Worm (Caenorhabditis elegans) whole organism, L3 larva: Measurements from ENCODE around the gene dmd-5.

Experiments
- ceh-16 ChIP-seq: sonication (generic microtip); optimal IDR thresholded peaks from 2 replicates; lab custom pipeline; 2017; ENCODE audit warnings: missing biosample characterization, missing genetic modification characterization
- ceh-9 ChIP-seq: sonication (generic microtip); optimal IDR thresholded peaks from 2 replicates; lab custom pipeline; 2018; ENCODE audit warnings: missing biosample characterization, missing genetic modification characterization
- egl-27 ChIP-seq: sonication (generic microtip); optimal IDR thresholded peaks from 4 replicates; lab custom pipeline; 2017; ENCODE audit warnings: missing biosample characterization, missing genetic modification reagents, missing genetic modification characterization
- elt-2 ChIP-seq: sonication (generic microtip); optimal IDR thresholded peaks from 2 replicates; lab custom pipeline; 2016; ENCODE audit warnings: missing genetic modification reagents, mild to moderate bottlenecking, missing genetic modification characterization, missing compliant biosample characterization
- eor-1 ChIP-seq, 2 experiments: fragments of 150-350 bp; optimal IDR thresholded peaks; 2 replicates each; lab custom pipeline; 2014 to 2018; ENCODE audit warnings: missing biosample characterization in 2 of 2, missing genetic modification characterization in 2 of 2
- fkh-10 ChIP-seq: sonication (generic microtip); optimal IDR thresholded peaks from 2 replicates; lab custom pipeline; 2017; ENCODE audit warnings: missing biosample characterization, missing genetic modification reagents, missing genetic modification characterization
- fos-1 ChIP-seq: fragments of 150-350 bp; optimal IDR thresholded peaks from 2 replicates; lab custom pipeline; 2014; ENCODE audit warnings: missing biosample characterization, missing genetic modification characterization
- hmg-11 ChIP-seq: sonication (generic microtip); optimal IDR thresholded peaks from 2 replicates; lab custom pipeline; 2016; ENCODE audit warnings: missing genetic modification characterization, missing compliant biosample characterization
- jun-1 ChIP-seq: fragments of 150-350 bp; optimal IDR thresholded peaks from 2 replicates; lab custom pipeline; 2014; ENCODE audit warnings: missing biosample characterization, missing genetic modification reagents, missing genetic modification characterization
- lin-15B ChIP-seq: fragments of 150-350 bp; optimal IDR thresholded peaks from 2 replicates; lab custom pipeline; 2014; ENCODE audit warnings: missing biosample characterization, missing genetic modification characterization
- lin-39 ChIP-seq: fragments of 150-350 bp; optimal IDR thresholded peaks from 2 replicates; lab custom pipeline; 2018; ENCODE audit warnings: missing biosample characterization, missing genetic modification reagents, missing genetic modification characterization
- mml-1 ChIP-seq: fragments of 150-350 bp; sonication (generic microtip); optimal IDR thresholded peaks from 3 replicates; lab custom pipeline; 2014; ENCODE audit warnings: missing biosample characterization, missing genetic modification characterization
- nfya-1 ChIP-seq: sonication (generic microtip); optimal IDR thresholded peaks from 2 replicates; lab custom pipeline; 2017; ENCODE audit warnings: missing genetic modification characterization, mild to moderate bottlenecking, missing compliant biosample characterization, antibody characterized with exemption, moderate library complexity; ENCODE audit not compliant: insufficient read depth
- nhr-11 ChIP-seq: fragments of 150-350 bp; optimal IDR thresholded peaks from 2 replicates; lab custom pipeline; 2014; ENCODE audit warnings: missing biosample characterization, missing genetic modification characterization
- nhr-12 ChIP-seq: fragments of 150-350 bp; optimal IDR thresholded peaks from 2 replicates; lab custom pipeline; 2014; ENCODE audit warnings: missing biosample characterization, missing genetic modification characterization
- nhr-28 ChIP-seq: fragments of 150-350 bp; optimal IDR thresholded peaks from 2 replicates; lab custom pipeline; 2014; ENCODE audit warnings: missing biosample characterization, missing genetic modification characterization
- nhr-43 ChIP-seq: sonication (generic microtip); optimal IDR thresholded peaks from 2 replicates; lab custom pipeline; 2016; ENCODE audit warnings: mild to moderate bottlenecking, missing genetic modification characterization, missing compliant biosample characterization; ENCODE audit not compliant: poor library complexity, severe bottlenecking
- nhr-76 ChIP-seq: fragments of 150-350 bp; sonication (generic microtip); optimal IDR thresholded peaks from 5 replicates; lab custom pipeline; 2014; ENCODE audit warnings: missing biosample characterization, missing genetic modification characterization
- pha-4 ChIP-seq: fragments of 150-350 bp; optimal IDR thresholded peaks from 2 replicates; lab custom pipeline; 2014; ENCODE audit warnings: missing biosample characterization, missing genetic modification reagents, missing genetic modification characterization
- pqm-1 ChIP-seq: fragments of 150-350 bp; optimal IDR thresholded peaks from 2 replicates; lab custom pipeline; 2017; ENCODE audit warnings: missing biosample characterization, missing genetic modification characterization, inconsistent platforms
- snpc-4 ChIP-seq: fragments of 150-350 bp; optimal IDR thresholded peaks from 2 replicates; lab custom pipeline; 2014; ENCODE audit warnings: missing biosample characterization, missing genetic modification characterization
- tbx-2 ChIP-seq: sonication (generic microtip); optimal IDR thresholded peaks from 2 replicates; lab custom pipeline; 2016; ENCODE audit warnings: mild to moderate bottlenecking, missing genetic modification characterization, missing compliant biosample characterization
- unc-39 ChIP-seq: sonication (generic microtip); optimal IDR thresholded peaks from 4 replicates; lab custom pipeline; 2017; ENCODE audit warnings: missing biosample characterization, missing genetic modification characterization
- zag-1 ChIP-seq: fragments of 150-350 bp; optimal IDR thresholded peaks from 2 replicates; lab custom pipeline; 2014; ENCODE audit warnings: missing biosample characterization, missing genetic modification characterization

Gene dmd-5

ce11 chrII:5730343-5731083 is 43.5 kb downstream of the dmd-5 start, which contains the start of the genes C18A3.7 and C18A3.11:
Gene C18A3.7, minus strand, starts transcription at chrII:5730443.
Gene C18A3.11, plus strand, starts transcription at chrII:5731033.
- TF ChIP-seq nhr-28 (tag; lab: Kevin White, UChicago) (no peak), nhr-12 (tag; lab: Kevin White, UChicago) (no peak), pqm-1 (tag; lab: Kevin White, UChicago) (no peak), fos-1 (tag; lab: Kevin White, UChicago) (no peak), nhr-43 (tag; lab: Kevin White, UChicago) (no peak), egl-27 (tag; lab: Kevin White, UChicago) (no peak), jun-1 (no peak), pha-4 (tag; lab: Kevin White, UChicago) (no peak), elt-2 (tag; lab: Kevin White, UChicago) (no peak), nfya-1 (no peak), tbx-2 (tag; lab: Kevin White, UChicago) (no peak), hmg-11 (tag; lab: Kevin White, UChicago) (no peak), nhr-76 (tag; lab: Kevin White, UChicago) (no peak), ceh-9 (no peak), lin-39 (tag; lab: Kevin White, UChicago) (no peak), fkh-10 (GFP tag; lab: Kevin White, UChicago) (no peak)

ce11 chrII:5727707-5728106 is 46.3 kb downstream of the dmd-5 start, which contains the start of gene rab-3:
Gene rab-3, minus strand, starts transcription at chrII:5727853.
- peak; percentile 66 for TF ChIP-seq fkh-10 (GFP tag; lab: Kevin White, UChicago)
- no peak for TF ChIP-seq nfya-1

ce11 chrII:5725094-5725493 is 48.9 kb downstream of the dmd-5 start:
- TF ChIP-seq ceh-16 (tag; lab: Kevin White, UChicago) (no peak), eor-1 (tag; optimal IDR thresholded peaks at IDR 0.05; lab: Kevin White, UChicago) (no peak), snpc-4 (tag; lab: Kevin White, UChicago) (peak; percentile 73), nhr-11 (tag; lab: Kevin White, UChicago) (peak; percentile 6), lin-39 (tag; lab: Kevin White, UChicago) (peak; percentile 94), fos-1 (tag; lab: Kevin White, UChicago) (no peak), egl-27 (tag; lab: Kevin White, UChicago) (no peak), tbx-2 (tag; lab: Kevin White, UChicago) (peak; percentile 42), mml-1 (tag; lab: Kevin White, UChicago) (no peak), nhr-28 (tag; lab: Kevin White, UChicago) (no peak), lin-15B (tag; lab: Kevin White, UChicago) (peak; percentile 71), unc-39 (no peak), pqm-1 (tag; lab: Kevin White, UChicago) (no peak), nhr-76 (tag; lab: Kevin White, UChicago) (no peak), hmg-11 (tag; lab: Kevin White, UChicago) (peak; percentile 66), fkh-10 (GFP tag; lab: Kevin White, UChicago) (peak; percentile 89), zag-1 (tag; lab: Kevin White, UChicago) (peak; percentile 46), nfya-1 (peak; percentile 80)
- TF ChIP-seq, all 47 proteins: peak for 9
